Fruit fly (Drosophila melanogaster) whole organism, adult: Measurements from ENCODE around the gene CecA2.

ENCODE experiments used
- CG11617 ChIP-seq: fragments of 200-800 bp; sonication (Bioruptor generic); optimal IDR thresholded peaks from 2 replicates; lab custom pipeline; 2017; ENCODE audit warnings: mild to moderate bottlenecking, missing biosample characterization, missing genetic modification reagents, missing genetic modification characterization
- CG12768 ChIP-seq: fragments of 200-800 bp; sonication (Bioruptor generic); optimal IDR thresholded peaks from 2 replicates; lab custom pipeline; 2017; ENCODE audit warnings: missing biosample characterization, missing genetic modification characterization, mild to moderate bottlenecking, moderate library complexity, missing genetic modification reagents
- CG14711 ChIP-seq: fragments of 200-800 bp; sonication (Bioruptor generic); optimal IDR thresholded peaks from 2 replicates; lab custom pipeline; 2018; ENCODE audit warnings: missing biosample characterization, mild to moderate bottlenecking, missing genetic modification characterization, moderate library complexity
- CG1620 ChIP-seq: fragments of 200-800 bp; sonication (Bioruptor generic); optimal IDR thresholded peaks from 2 replicates; lab custom pipeline; 2016; ENCODE audit warnings: missing biosample characterization, missing genetic modification characterization
- CG33017 ChIP-seq: fragments of 200-800 bp; sonication (Bioruptor generic); optimal IDR thresholded peaks from 2 replicates; lab custom pipeline; 2018; ENCODE audit warnings: missing biosample characterization, mild to moderate bottlenecking, missing genetic modification characterization, moderate library complexity
- CG5204 ChIP-seq: fragments of 200-800 bp; sonication (Bioruptor generic); optimal IDR thresholded peaks from 2 replicates; lab custom pipeline; 2016; ENCODE audit warnings: missing biosample characterization, missing genetic modification characterization
- CG7045 ChIP-seq: fragments of 200-800 bp; sonication (Bioruptor generic); optimal IDR thresholded peaks from 2 replicates; lab custom pipeline; 2017; ENCODE audit warnings: missing biosample characterization, mild to moderate bottlenecking, missing genetic modification characterization
- CG7101 ChIP-seq: fragments of 200-800 bp; sonication (Bioruptor generic); optimal IDR thresholded peaks from 2 replicates; lab custom pipeline; 2018; ENCODE audit warnings: missing biosample characterization, mild to moderate bottlenecking, missing genetic modification characterization, moderate library complexity
- Clk ChIP-seq: fragments of 200-800 bp; sonication (Bioruptor generic); optimal IDR thresholded peaks from 2 replicates; lab custom pipeline; 2017; ENCODE audit warnings: missing biosample characterization, missing genetic modification characterization
- Crg-1 ChIP-seq: fragments of 200-800 bp; sonication (Bioruptor generic); optimal IDR thresholded peaks from 2 replicates; lab custom pipeline; 2016; ENCODE audit warnings: missing biosample characterization, missing genetic modification characterization
- Hr96 ChIP-seq: fragments of 200-800 bp; sonication (Bioruptor generic); optimal IDR thresholded peaks from 2 replicates; lab custom pipeline; 2016; ENCODE audit warnings: missing biosample characterization, missing genetic modification characterization
- Mnt ChIP-seq: fragments of 200-800 bp; sonication (Bioruptor generic); optimal IDR thresholded peaks from 2 replicates; lab custom pipeline; 2016; ENCODE audit warnings: missing biosample characterization, mild to moderate bottlenecking, missing genetic modification characterization
- bab1 ChIP-seq: fragments of 200-800 bp; sonication (Bioruptor generic); optimal IDR thresholded peaks from 3 replicates; lab custom pipeline; 2019; ENCODE audit warnings: missing biosample characterization, mild to moderate bottlenecking, missing genetic modification characterization, moderate library complexity
- cic ChIP-seq: fragments of 200-800 bp; sonication (Bioruptor generic); optimal IDR thresholded peaks from 2 replicates; lab custom pipeline; 2017; ENCODE audit warnings: missing biosample characterization, mild to moderate bottlenecking, missing genetic modification characterization, moderate library complexity
- cnc ChIP-seq, 2 experiments: fragments of >200 bp; optimal IDR thresholded peaks; 2 replicates each; lab custom pipeline; 2017
- kay ChIP-seq: fragments of 200-800 bp; sonication (Bioruptor generic); peaks from one replicate; lab custom pipeline; 2016; ENCODE audit warnings: missing biosample characterization, missing genetic modification characterization, borderline replicate concordance
- ovo ChIP-seq: fragments of 200-800 bp; sonication (Bioruptor generic); optimal IDR thresholded peaks from 2 replicates; lab custom pipeline; 2016; ENCODE audit warnings: missing biosample characterization, missing genetic modification characterization
- pad ChIP-seq: fragments of 200-800 bp; sonication (Bioruptor generic); optimal IDR thresholded peaks from 3 replicates; lab custom pipeline; 2017; ENCODE audit warnings: missing biosample characterization, missing genetic modification characterization, mild to moderate bottlenecking, moderate library complexity, missing genetic modification reagents
- tj ChIP-seq: fragments of 200-800 bp; sonication (Bioruptor generic); optimal IDR thresholded peaks from 3 replicates; lab custom pipeline; 2017; ENCODE audit warnings: missing biosample characterization, mild to moderate bottlenecking, missing genetic modification characterization, moderate library complexity
- toe ChIP-seq: fragments of 200-800 bp; sonication (Bioruptor generic); optimal IDR thresholded peaks from 2 replicates; lab custom pipeline; 2016; ENCODE audit warnings: missing biosample characterization, missing genetic modification characterization

Gene CecA2

DNA sequence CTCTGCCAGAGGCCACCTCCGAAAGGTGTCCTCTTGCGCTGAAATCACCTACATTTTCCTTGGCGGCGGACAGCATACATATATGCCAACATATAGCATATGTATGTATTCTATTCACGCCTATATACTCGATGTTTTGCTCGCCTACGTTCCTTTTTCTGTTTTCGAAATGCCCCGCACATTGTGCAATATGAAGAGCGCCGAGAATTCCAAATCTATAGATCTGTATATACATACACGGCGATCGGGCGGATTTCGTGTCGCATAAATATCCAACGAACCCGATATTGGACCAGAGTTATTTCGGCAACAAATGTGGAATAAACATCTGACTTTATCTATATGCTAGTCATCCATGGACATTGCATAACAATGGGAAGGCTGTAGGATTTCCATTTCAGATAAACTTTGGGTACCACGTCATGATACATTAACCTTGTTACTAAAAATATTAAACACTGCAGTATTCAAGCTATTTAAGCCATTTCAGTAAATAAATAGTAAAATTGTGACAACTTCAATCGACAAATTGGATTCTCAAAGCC is 36.8 kb upstream of the CecA2 start:
- TF ChIP-seq CG5204 (GFP tag; lab: Kevin White, UChicago) (no peak), Crg-1 (GFP tag; lab: Kevin White, UChicago) (no peak), tj (GFP tag; lab: Kevin White, UChicago) (no peak), cnc (optimal IDR thresholded peaks at IDR 0.05; lab: Kevin White, UChicago) (no peak), Clk (GFP tag; lab: Kevin White, UChicago) (no peak), Hr96 (GFP tag; lab: Kevin White, UChicago) (no peak), toe (no peak), ovo (no peak), pad (GFP tag; lab: Kevin White, UChicago) (no peak), CG7045 (GFP tag; lab: Kevin White, UChicago) (no peak), CG11617 (GFP tag; lab: Kevin White, UChicago) (no peak), CG1620 (GFP tag; lab: Kevin White, UChicago) (no peak), CG12768 (GFP tag; lab: Kevin White, UChicago) (no peak), CG33017 (tag; lab: Kevin White, UChicago) (no peak), cic (GFP tag; lab: Kevin White, UChicago) (no peak)

DNA sequence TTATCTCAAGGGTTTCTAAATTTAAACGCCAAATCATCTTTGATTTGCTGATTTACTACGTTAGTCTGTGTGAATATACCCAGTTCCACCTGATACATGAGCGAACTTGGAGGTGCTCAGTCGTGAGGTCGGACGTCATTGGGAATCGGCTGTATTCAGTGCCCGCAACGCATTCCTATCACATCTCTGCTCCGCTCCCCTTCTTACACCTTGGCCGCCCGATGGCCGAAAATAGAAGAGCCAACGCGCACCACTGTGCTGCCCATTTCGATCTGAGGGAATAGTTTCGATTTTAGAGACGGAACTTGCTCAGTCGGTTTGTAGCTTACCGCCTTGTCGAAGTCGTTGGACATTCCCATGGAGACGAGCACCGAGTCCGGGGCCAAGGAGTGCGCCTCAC is 35.6 kb upstream of the CecA2 start:
- no peak for TF ChIP-seq CG1620 (GFP tag; lab: Kevin White, UChicago)
- TF ChIP-seq CG12768 (GFP tag; lab: Kevin White, UChicago): no peak
- TF ChIP-seq cnc (optimal IDR thresholded peaks at IDR 0.05; lab: Kevin White, UChicago): no peak
- no peak for TF ChIP-seq CG14711 (tag; lab: Kevin White, UChicago)
- no peak for TF ChIP-seq CG33017 (tag; lab: Kevin White, UChicago)
- no peak for TF ChIP-seq bab1 (GFP tag; lab: Kevin White, UChicago)
- TF ChIP-seq tj (GFP tag; lab: Kevin White, UChicago): no peak
- TF ChIP-seq CG5204 (GFP tag; lab: Kevin White, UChicago): no peak

DNA sequence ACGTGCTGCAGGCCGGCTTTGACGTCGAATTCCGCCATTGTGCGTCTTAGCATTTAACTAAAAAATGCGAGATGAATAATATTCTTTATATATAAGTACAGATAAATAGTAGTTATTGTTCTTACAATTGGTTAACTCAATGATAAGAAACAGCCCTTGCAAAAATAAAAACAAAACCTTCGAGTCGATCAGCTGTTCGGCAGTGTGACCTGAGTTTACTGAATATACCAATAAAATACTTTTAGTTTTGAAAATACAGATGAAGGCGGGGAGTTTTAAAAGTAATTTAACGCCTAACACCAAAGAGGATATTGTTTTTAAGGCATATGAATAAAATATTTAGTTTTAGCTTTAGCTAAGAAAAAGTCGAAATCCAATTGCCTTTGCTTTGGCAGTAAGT is 34.5 kb upstream of the CecA2 start, which contains the start of the genes CG1983 and CG15530:
Gene CG1983 (minus strand): TSS at position 207 of the 400 bp plus-strand sequence.
Gene CG15530 (plus strand): TSS at position 384 of the 400 bp plus-strand sequence.
- TF ChIP-seq kay (GFP tag; lab: Kevin White, UChicago): peak; percentile 82
- TF ChIP-seq Hr96 (GFP tag; lab: Kevin White, UChicago): no peak
- no peak for TF ChIP-seq CG7045 (GFP tag; lab: Kevin White, UChicago)

DNA sequence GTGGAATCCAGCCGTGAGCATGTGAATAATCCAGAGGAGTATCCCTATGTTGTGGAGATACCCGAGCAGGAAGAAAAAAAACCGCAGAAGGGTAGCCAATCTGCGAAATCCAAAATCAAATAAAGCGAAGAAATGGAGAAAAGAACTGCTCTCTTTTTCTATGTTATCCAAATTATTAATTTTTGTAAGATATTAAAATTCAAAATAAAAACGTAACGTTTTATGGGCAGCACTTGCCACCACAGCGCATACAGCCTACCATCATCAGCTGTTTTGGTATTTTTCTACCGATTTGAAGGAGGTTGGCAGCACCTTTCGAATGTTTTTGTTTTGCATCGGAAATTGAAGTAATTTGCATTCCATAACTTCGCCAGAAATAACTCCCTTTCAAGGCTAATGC is 32.0 kb upstream of the CecA2 start, which contains the start of gene Bet5:
Gene Bet5 (plus strand): TSS at position 299 of the 400 bp plus-strand sequence.
- TF ChIP-seq Hr96 (GFP tag; lab: Kevin White, UChicago) (no peak), bab1 (GFP tag; lab: Kevin White, UChicago) (no peak), cnc (optimal IDR thresholded peaks at IDR 0.05; lab: Kevin White, UChicago) (no peak), pad (GFP tag; lab: Kevin White, UChicago) (no peak), Mnt (GFP tag; lab: Kevin White, UChicago) (no peak), tj (GFP tag; lab: Kevin White, UChicago) (no peak)

DNA sequence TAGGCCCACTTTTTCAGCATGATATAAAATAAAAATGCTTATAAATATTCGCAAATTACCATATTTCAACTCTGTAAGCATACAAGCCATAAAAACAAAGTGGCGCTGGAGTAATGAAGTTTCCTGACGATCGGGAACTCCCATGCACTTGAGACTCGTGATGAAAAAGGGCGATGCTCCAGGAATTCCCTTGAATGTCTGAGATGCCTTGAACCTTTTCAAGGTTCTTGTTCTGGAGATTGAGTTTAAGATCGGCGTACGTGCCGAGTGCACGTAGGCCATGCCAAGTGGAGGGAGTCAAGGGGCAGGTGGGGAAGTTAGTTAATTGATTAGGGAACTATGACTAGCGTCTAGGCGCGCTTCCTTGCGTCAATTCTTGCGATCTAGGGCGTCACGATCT is 28.1 kb upstream of the CecA2 start:
- TF ChIP-seq tj (GFP tag; lab: Kevin White, UChicago) (no peak), cic (GFP tag; lab: Kevin White, UChicago) (no peak), toe (no peak), pad (GFP tag; lab: Kevin White, UChicago) (no peak), CG7101 (tag; lab: Kevin White, UChicago) (no peak), Hr96 (GFP tag; lab: Kevin White, UChicago) (no peak), CG12768 (GFP tag; lab: Kevin White, UChicago) (no peak), Clk (GFP tag; lab: Kevin White, UChicago) (no peak), CG1620 (GFP tag; lab: Kevin White, UChicago) (no peak), kay (GFP tag; lab: Kevin White, UChicago) (no peak)

DNA sequence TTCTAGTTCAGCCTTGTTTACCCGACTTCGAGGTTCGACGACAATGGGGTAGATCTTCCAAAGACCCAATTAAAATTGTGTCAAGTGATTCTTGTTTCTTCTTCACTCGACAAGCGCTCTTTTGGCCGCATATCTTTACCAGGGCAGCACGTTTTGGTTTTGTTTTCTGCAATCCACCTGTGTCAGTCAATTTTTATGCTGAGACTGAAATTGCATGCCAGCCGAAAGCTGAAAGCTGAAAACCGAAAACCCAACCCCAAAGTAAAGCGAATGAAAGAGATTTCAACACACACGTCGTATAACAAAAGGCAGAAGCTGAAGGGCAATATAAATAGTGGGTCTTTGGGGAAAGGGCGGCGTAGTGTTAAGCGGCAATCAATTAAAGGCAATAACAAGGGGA is 22.6 kb upstream of the CecA2 start:
- no peak for TF ChIP-seq bab1 (GFP tag; lab: Kevin White, UChicago)
- TF ChIP-seq CG7045 (GFP tag; lab: Kevin White, UChicago): no peak
- TF ChIP-seq ovo: no peak
- no peak for TF ChIP-seq Clk (GFP tag; lab: Kevin White, UChicago)
- TF ChIP-seq CG12768 (GFP tag; lab: Kevin White, UChicago): no peak
- no peak for TF ChIP-seq CG33017 (tag; lab: Kevin White, UChicago)
- peak; percentile 99 for TF ChIP-seq tj (GFP tag; lab: Kevin White, UChicago)

DNA sequence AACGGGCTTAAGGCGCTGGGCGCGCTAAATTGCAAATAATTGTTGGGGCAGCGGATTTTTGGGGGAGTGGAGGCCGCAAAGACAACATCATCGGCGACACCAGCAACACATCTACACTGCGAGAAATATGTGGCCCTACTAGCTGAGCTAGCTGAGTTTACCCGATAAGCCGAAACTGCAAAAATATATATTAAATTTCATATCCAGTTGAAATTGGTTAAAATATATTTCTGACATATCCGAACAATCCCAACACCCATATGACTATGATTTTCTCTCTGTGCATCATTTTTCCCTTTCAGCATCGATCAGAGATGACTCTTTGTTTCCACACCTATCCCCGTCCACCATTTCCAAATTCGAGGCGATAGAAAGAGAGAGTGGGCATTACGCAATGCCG is 22.1 kb upstream of the CecA2 start:
- TF ChIP-seq Clk (GFP tag; lab: Kevin White, UChicago): no peak
- no peak for TF ChIP-seq pad (GFP tag; lab: Kevin White, UChicago)
- TF ChIP-seq CG33017 (tag; lab: Kevin White, UChicago): no peak
- no peak for TF ChIP-seq toe
- TF ChIP-seq CG7101 (tag; lab: Kevin White, UChicago): no peak
- TF ChIP-seq CG11617 (GFP tag; lab: Kevin White, UChicago): no peak
- no peak for TF ChIP-seq Crg-1 (GFP tag; lab: Kevin White, UChicago)
- no peak for TF ChIP-seq CG7045 (GFP tag; lab: Kevin White, UChicago)
- no peak for TF ChIP-seq CG14711 (tag; lab: Kevin White, UChicago)
- TF ChIP-seq bab1 (GFP tag; lab: Kevin White, UChicago): no peak
- no peak for TF ChIP-seq Mnt (GFP tag; lab: Kevin White, UChicago)
- no peak for TF ChIP-seq cic (GFP tag; lab: Kevin White, UChicago)
- TF ChIP-seq ovo: no peak
- TF ChIP-seq CG5204 (GFP tag; lab: Kevin White, UChicago): no peak
- no peak for TF ChIP-seq cnc (optimal IDR thresholded peaks at IDR 0.05; lab: Kevin White, UChicago)
- no peak for TF ChIP-seq CG1620 (GFP tag; lab: Kevin White, UChicago)
- no peak for TF ChIP-seq tj (GFP tag; lab: Kevin White, UChicago)
- no peak for TF ChIP-seq CG12768 (GFP tag; lab: Kevin White, UChicago)
